Fruit fly (Drosophila melanogaster): Measurements from ENCODE around the gene Cp7Fb.

Cp7Fb gene

dm6 chrX:8464378-8465036 lies 9.1 kb upstream of the Cp7Fb start, which contains the start of gene Sptr:
Gene Sptr (minus strand): TSS chrX:8464438.
- TF ChIP-seq pnt (GFP tag; optimal IDR thresholded peaks at IDR 0.05) (peak; percentile 59), CG11696 (GFP tag; IDR thresholded peaks at IDR 0.05) (peak; percentile 72), zf30C (GFP tag; optimal IDR thresholded peaks at IDR 0.05) (no peak), lab (GFP tag; optimal IDR thresholded peaks at IDR 0.05) (peak; percentile 96), klu (GFP tag; IDR thresholded peaks at IDR 0.05) (peak; percentile 81), CG18764 (GFP tag; optimal IDR thresholded peaks at IDR 0.05) (peak; percentile 66), Jarid2 (GFP tag; optimal IDR thresholded peaks at IDR 0.05) (peak; percentile 52), CG13123 (GFP tag; optimal IDR thresholded peaks at IDR 0.05) (peak; percentile 38), CG8944 (GFP tag; optimal IDR thresholded peaks at IDR 0.05) (peak; percentile 45), HLH4C (GFP tag; IDR thresholded peaks at IDR 0.05; ENCODE audit: partially characterized antibody) (no peak), Mrtf (GFP tag; IDR thresholded peaks at IDR 0.05) (peak; percentile 89), Neu2 (GFP tag; optimal IDR thresholded peaks at IDR 0.05; ENCODE audit: borderline replicate concordance) (no peak), CG8765 (GFP tag; IDR thresholded peaks at IDR 0.05) (peak; percentile 63; the same call in 1 of the 2 replicates), CG7271 (tag; optimal IDR thresholded peaks at IDR 0.05) (no peak), Nf-YC (tag; optimal IDR thresholded peaks at IDR 0.05) (peak; percentile 80), CG17829 (tag; optimal IDR thresholded peaks at IDR 0.05) (peak; percentile 80), yki (optimal IDR thresholded peaks at IDR 0.05) (no peak), pfk (GFP tag; optimal IDR thresholded peaks at IDR 0.05) (no peak), scrt (GFP tag; optimal IDR thresholded peaks at IDR 0.05) (peak; percentile 89), chn (GFP tag; optimal IDR thresholded peaks at IDR 0.05) (peak; percentile 50), Hr3 (GFP tag; optimal IDR thresholded peaks at IDR 0.05) (peak; percentile 77), CG10267 (tag; optimal IDR thresholded peaks at IDR 0.05) (peak; percentile 71), HLH54F (GFP tag; optimal IDR thresholded peaks at IDR 0.05) (peak; percentile 77), Dip3 (GFP tag; optimal IDR thresholded peaks at IDR 0.05) (peak; percentile 79), ab (GFP tag; optimal IDR thresholded peaks at IDR 0.05) (no peak), CG17912 (GFP tag; optimal IDR thresholded peaks at IDR 0.05) (no peak), ken (GFP tag; IDR thresholded peaks at IDR 0.05) (peak; percentile 78), btn (GFP tag; optimal IDR thresholded peaks at IDR 0.05) (no peak), CG9797 (GFP tag; optimal IDR thresholded peaks at IDR 0.05) (no peak), CG2199 (GFP tag; IDR thresholded peaks at IDR 0.05) (0 out of 3 replicates have a peak, but pooled peaks have one; percentile 36), croc (GFP tag; conservative IDR thresholded peaks at IDR 0.05) (peak; percentile 41; the same call in 1 of the 3 replicates), D (optimal IDR thresholded peaks at IDR 0.05) (no peak), D (GFP tag; optimal IDR thresholded peaks at IDR 0.05) (peak; percentile 57), tna (GFP tag; IDR thresholded peaks at IDR 0.05; ENCODE audit: partially characterized antibody) (no peak), Lim3 (GFP tag; IDR thresholded peaks at IDR 0.05) (peak; percentile 42; the same call in 1 of the 2 replicates), CG16779 (GFP tag; IDR thresholded peaks at IDR 0.05) (peak; percentile 74), CG4730 (GFP tag; IDR thresholded peaks at IDR 0.05) (peak; percentile 85), CG2875 (GFP tag; optimal IDR thresholded peaks at IDR 0.05) (peak; percentile 62), pzg (GFP tag; optimal IDR thresholded peaks at IDR 0.05) (peak; percentile 12), E2f2 (GFP tag; IDR thresholded peaks at IDR 0.05) (peak; percentile 77), ATbp (GFP tag; optimal IDR thresholded peaks at IDR 0.05) (peak; percentile 80), tx (GFP tag; optimal IDR thresholded peaks at IDR 0.05) (peak; percentile 59), Lhr (GFP tag; optimal IDR thresholded peaks at IDR 0.05) (no peak), ftz-f1 (GFP tag; optimal IDR thresholded peaks at IDR 0.05) (peak; percentile 54), Dref (GFP tag; IDR thresholded peaks at IDR 0.05) (no peak), chm (GFP tag; IDR thresholded peaks at IDR 0.05) (peak; percentile 74; the same call in 1 of the 2 replicates), otp (GFP tag; IDR thresholded peaks at IDR 0.05) (peak; percentile 83), CG12744 (GFP tag; optimal IDR thresholded peaks at IDR 0.05) (peak; percentile 68), Hr78 (GFP tag; optimal IDR thresholded peaks at IDR 0.05) (peak in 1 of 2 experiments; percentile 63), fd102C (GFP tag; optimal IDR thresholded peaks at IDR 0.05) (no peak)

Measured in whole organism, embryonic.